Worm (Caenorhabditis elegans) whole organism, L4 larva: Measurements from ENCODE around the gene Y43F8C.5.
A peak's percentile ranks its signal among the peaks of the same experiment; 100 is the strongest.

Source experiments
- F37D6.2 ChIP-seq: sonication (generic microtip); optimal IDR thresholded peaks from 2 replicates; lab custom pipeline; 2016; ENCODE audit warnings: mild to moderate bottlenecking, missing genetic modification characterization, missing compliant biosample characterization
- F44E2.7 ChIP-seq: fragments of 200-800 bp; sonication (Bioruptor generic); IDR thresholded peaks from 2 replicates; pipeline ENCODE4 v2.1.2; 2022; ENCODE audit warnings: missing genetic modification characterization, missing compliant biosample characterization
- F49E8.2 ChIP-seq: sonication (generic microtip); optimal IDR thresholded peaks from 2 replicates; lab custom pipeline; 2016; ENCODE audit warnings: missing compliant biosample characterization, mild to moderate bottlenecking, missing genetic modification characterization, borderline replicate concordance
- Y5F2A.4 ChIP-seq: fragments of 200-800 bp; sonication (Bioruptor generic); optimal IDR thresholded peaks from 2 replicates; lab custom pipeline; 2018; ENCODE audit warnings: mild to moderate bottlenecking, missing genetic modification characterization, missing compliant biosample characterization
- Y75B8A.6 ChIP-seq: fragments of 200-800 bp; sonication (Bioruptor generic); IDR thresholded peaks from 2 replicates; pipeline ENCODE4 v1.3.6; 2022; ENCODE audit warnings: missing genetic modification reagents, missing genetic modification characterization, missing compliant biosample characterization
- aha-1 ChIP-seq: fragments of 150-350 bp; peaks from one replicate; lab custom pipeline; 2014; ENCODE audit warnings: missing biosample characterization, missing genetic modification characterization
- aly-2 ChIP-seq: sonication (generic microtip); optimal IDR thresholded peaks from 2 replicates; lab custom pipeline; 2018; ENCODE audit warnings: missing biosample characterization, missing genetic modification characterization
- ama-1 ChIP-seq: fragments of 150-350 bp; optimal IDR thresholded peaks from 2 replicates; lab custom pipeline; 2014; ENCODE audit warnings: inconsistent platforms, mixed read lengths
- ceh-28 ChIP-seq: fragments of 150-350 bp; optimal IDR thresholded peaks from 2 replicates; lab custom pipeline; 2014; ENCODE audit warnings: missing biosample characterization, missing genetic modification reagents, missing genetic modification characterization
- ceh-44 ChIP-seq: fragments of 200-800 bp; sonication (Bioruptor generic); IDR thresholded peaks from 2 replicates; pipeline ENCODE4 v1.3.6; 2022; ENCODE audit warnings: missing genetic modification reagents, missing genetic modification characterization, missing compliant biosample characterization
- ceh-82 ChIP-seq: sonication (generic microtip); optimal IDR thresholded peaks from 2 replicates; lab custom pipeline; 2017; ENCODE audit warnings: missing biosample characterization, missing genetic modification characterization
- ces-1 ChIP-seq: fragments of 150-350 bp; sonication (generic microtip); optimal IDR thresholded peaks from 4 replicates; lab custom pipeline; 2014; ENCODE audit warnings: missing biosample characterization, missing genetic modification reagents, missing genetic modification characterization
- cey-2 ChIP-seq: sonication (generic microtip); optimal IDR thresholded peaks from 3 replicates; lab custom pipeline; 2017; ENCODE audit warnings: missing genetic modification characterization, mild to moderate bottlenecking, missing compliant biosample characterization, antibody characterized with exemption, borderline replicate concordance; ENCODE audit not compliant: insufficient read depth
- daf-16 ChIP-seq, 3 experiments: sonication (generic microtip); optimal IDR thresholded peaks; 2 replicates each; lab custom pipeline; 2016 to 2017; ENCODE audit warnings: missing genetic modification characterization in 3 of 3, missing genetic modification reagents in 3 of 3, mild to moderate bottlenecking in 2 of 3, missing compliant biosample characterization in 2 of 3, missing biosample characterization in 1 of 3, moderate library complexity in 1 of 3
- daf-8 ChIP-seq: fragments of 200-800 bp; sonication (Bioruptor generic); IDR thresholded peaks from 2 replicates; pipeline ENCODE4 v1.3.6; 2022; ENCODE audit warnings: missing genetic modification characterization, missing compliant biosample characterization
- dmd-6 ChIP-seq: fragments of 200-800 bp; sonication (Bioruptor generic); IDR thresholded peaks from 2 replicates; pipeline ENCODE4 v1.3.6; 2022; ENCODE audit warnings: missing genetic modification reagents, missing genetic modification characterization, missing compliant biosample characterization
- duxl-1 ChIP-seq: sonication (generic microtip); optimal IDR thresholded peaks from 2 replicates; lab custom pipeline; 2016; ENCODE audit warnings: mild to moderate bottlenecking, missing genetic modification characterization, moderate library complexity, missing compliant biosample characterization; ENCODE audit not compliant: poor library complexity
- dve-1 ChIP-seq: sonication (generic microtip); optimal IDR thresholded peaks from 2 replicates; lab custom pipeline; 2017; ENCODE audit warnings: antibody characterized with exemption, mild to moderate bottlenecking, missing genetic modification characterization, missing compliant biosample characterization; ENCODE audit not compliant: insufficient read depth
- gei-8 ChIP-seq: fragments of 200-800 bp; sonication (Bioruptor generic); optimal IDR thresholded peaks from 2 replicates; lab custom pipeline; 2018; ENCODE audit warnings: mild to moderate bottlenecking, missing genetic modification characterization, missing compliant biosample characterization
- hlh-11 ChIP-seq: fragments of 200-800 bp; sonication (Bioruptor generic); optimal IDR thresholded peaks from 2 replicates; lab custom pipeline; 2018; ENCODE audit warnings: mild to moderate bottlenecking, missing genetic modification characterization, missing compliant biosample characterization
- lim-7 ChIP-seq: fragments of 200-800 bp; sonication (Bioruptor generic); IDR thresholded peaks from 2 replicates; pipeline ENCODE4 v1.3.6; 2022; ENCODE audit warnings: missing genetic modification characterization, missing compliant biosample characterization
- lsy-2 ChIP-seq, 2 experiments: fragments of 150-350 bp in 1 of 2; sonication (generic microtip) in 1 of 2; optimal IDR thresholded peaks; 2 replicates each; lab custom pipeline; 2014 to 2017; ENCODE audit warnings: missing biosample characterization in 2 of 2, missing genetic modification characterization in 2 of 2
- madf-5 ChIP-seq, 2 experiments: fragments of 200-800 bp; sonication (Bioruptor generic); IDR thresholded peaks; 2 replicates each; pipeline ENCODE4 v1.3.6; 2022; ENCODE audit warnings: missing compliant biosample characterization in 2 of 2, missing genetic modification characterization in 2 of 2
- mep-1 ChIP-seq: fragments of 150-350 bp; sonication (generic microtip); optimal IDR thresholded peaks from 3 replicates; lab custom pipeline; 2014; ENCODE audit warnings: missing biosample characterization, missing genetic modification characterization
- mes-2 ChIP-seq: sonication (generic microtip); optimal IDR thresholded peaks from 2 replicates; lab custom pipeline; 2016; ENCODE audit warnings: missing genotype, mild to moderate bottlenecking, missing genetic modification characterization, missing compliant biosample characterization; ENCODE audit not compliant: poor library complexity, severe bottlenecking
- mxl-3 ChIP-seq: fragments of 200-800 bp; sonication (Bioruptor generic); optimal IDR thresholded peaks from 2 replicates; lab custom pipeline; 2018; ENCODE audit warnings: mild to moderate bottlenecking, missing genetic modification characterization, missing compliant biosample characterization
- nhr-10 ChIP-seq: fragments of 150-350 bp; optimal IDR thresholded peaks from 2 replicates; lab custom pipeline; 2014; ENCODE audit warnings: missing biosample characterization, missing genetic modification characterization
- nhr-102 ChIP-seq: sonication (generic microtip); optimal IDR thresholded peaks from 2 replicates; lab custom pipeline; 2016; ENCODE audit warnings: mild to moderate bottlenecking, missing genetic modification characterization, moderate library complexity, missing compliant biosample characterization
- nhr-11 ChIP-seq: fragments of 150-350 bp; optimal IDR thresholded peaks from 2 replicates; lab custom pipeline; 2014; ENCODE audit warnings: missing biosample characterization, missing genetic modification characterization
- nhr-237 ChIP-seq: sonication (generic microtip); optimal IDR thresholded peaks from 2 replicates; lab custom pipeline; 2017; ENCODE audit warnings: missing biosample characterization, missing genetic modification characterization
- nhr-48 ChIP-seq: sonication (generic microtip); optimal IDR thresholded peaks from 2 replicates; lab custom pipeline; 2016; ENCODE audit warnings: mild to moderate bottlenecking, missing genetic modification characterization, missing compliant biosample characterization
- nhr-6 ChIP-seq: fragments of 150-350 bp; optimal IDR thresholded peaks from 2 replicates; lab custom pipeline; 2014; ENCODE audit warnings: missing biosample characterization, missing genetic modification characterization
- php-3 ChIP-seq: fragments of 200-800 bp; sonication (Bioruptor generic); IDR thresholded peaks from 2 replicates; pipeline ENCODE4 v1.3.6; 2022; ENCODE audit warnings: missing genetic modification reagents, missing genetic modification characterization, missing compliant biosample characterization
- pqm-1 ChIP-seq: sonication (generic microtip); optimal IDR thresholded peaks from 2 replicates; lab custom pipeline; 2017; ENCODE audit warnings: missing biosample characterization, missing genetic modification characterization
- rbr-2 ChIP-seq: sonication (generic microtip); optimal IDR thresholded peaks from 2 replicates; lab custom pipeline; 2016; ENCODE audit warnings: missing genotype, missing genetic modification characterization, missing compliant biosample characterization
- skn-1 ChIP-seq: fragments of 150-350 bp; optimal IDR thresholded peaks from 2 replicates; lab custom pipeline; 2014; ENCODE audit warnings: missing biosample characterization, missing genetic modification characterization
- tag-97 ChIP-seq: fragments of 200-800 bp; sonication (Bioruptor generic); IDR thresholded peaks from 2 replicates; pipeline ENCODE4 v1.3.6; 2022; ENCODE audit warnings: missing genetic modification characterization, missing compliant biosample characterization
- unc-39 ChIP-seq: sonication (generic microtip); optimal IDR thresholded peaks from 2 replicates; lab custom pipeline; 2017; ENCODE audit warnings: missing biosample characterization, missing genetic modification characterization
- unc-62 ChIP-seq, 3 experiments: fragments of 150-350 bp in 1 of 3; sonication (generic microtip); optimal IDR thresholded peaks in 2 of 3; peaks in 1 of 3; 1 replicate in 1 of 3; 2 replicates in 2 of 3; lab custom pipeline; 2014 to 2017; ENCODE audit warnings: missing biosample characterization in 3 of 3, missing genetic modification characterization in 3 of 3, missing genetic modification reagents in 3 of 3, missing genotype in 1 of 3
- zag-1 ChIP-seq: fragments of 150-350 bp; optimal IDR thresholded peaks from 2 replicates; lab custom pipeline; 2014; ENCODE audit warnings: missing biosample characterization, missing genetic modification characterization
- ztf-7 ChIP-seq: fragments of 150-350 bp; optimal IDR thresholded peaks from 2 replicates; lab custom pipeline; 2014; ENCODE audit warnings: missing biosample characterization, missing genetic modification characterization

Gene Y43F8C.5

DNA sequence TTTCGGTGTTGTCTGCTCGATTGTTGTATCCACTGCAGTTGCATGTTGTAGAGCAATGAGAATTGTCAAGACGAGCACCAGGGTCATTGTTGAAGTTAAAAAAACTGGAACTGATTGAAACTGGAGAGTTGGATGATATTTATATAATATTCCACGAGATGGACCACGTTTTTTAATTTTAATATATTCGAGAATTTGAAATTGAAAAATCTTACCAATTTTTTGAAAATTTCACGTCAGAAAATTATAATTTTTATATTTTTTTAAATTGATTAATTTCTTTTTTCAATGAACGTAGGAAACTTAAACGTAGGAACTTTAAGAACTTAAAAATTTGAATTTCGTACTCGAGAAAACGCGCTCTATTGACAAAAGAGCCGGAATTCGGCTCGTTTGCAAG lies at the start of gene Y43F8C.5:
Y43F8C.5 (minus strand) TSS at position 101 of the 400 bp plus-strand sequence.
- TF ChIP-seq rbr-2 (no peak), mxl-3 (no peak), ceh-44 (no peak), F37D6.2 (tag; lab: Kevin White, UChicago) (no peak), unc-62 (GFP tag; optimal IDR thresholded peaks at IDR 0.05 in 1 of 2; lab: Kevin White, UChicago) (no peak), unc-62 (tag; optimal IDR thresholded peaks at IDR 0.05; lab: Kevin White, UChicago) (no peak), lim-7 (GFP tag; lab: Robert Waterston, UW) (no peak), ztf-7 (no peak), hlh-11 (no peak), aly-2 (tag; lab: Kevin White, UChicago) (no peak), Y75B8A.6 (GFP tag; lab: Robert Waterston, UW) (no peak), nhr-11 (tag; lab: Kevin White, UChicago) (no peak), pqm-1 (tag; lab: Kevin White, UChicago) (no peak), zag-1 (no peak), duxl-1 (tag; lab: Kevin White, UChicago) (no peak), nhr-10 (tag; lab: Kevin White, UChicago) (no peak)
- TF ChIP-seq, all 104 proteins: peak for 0

DNA sequence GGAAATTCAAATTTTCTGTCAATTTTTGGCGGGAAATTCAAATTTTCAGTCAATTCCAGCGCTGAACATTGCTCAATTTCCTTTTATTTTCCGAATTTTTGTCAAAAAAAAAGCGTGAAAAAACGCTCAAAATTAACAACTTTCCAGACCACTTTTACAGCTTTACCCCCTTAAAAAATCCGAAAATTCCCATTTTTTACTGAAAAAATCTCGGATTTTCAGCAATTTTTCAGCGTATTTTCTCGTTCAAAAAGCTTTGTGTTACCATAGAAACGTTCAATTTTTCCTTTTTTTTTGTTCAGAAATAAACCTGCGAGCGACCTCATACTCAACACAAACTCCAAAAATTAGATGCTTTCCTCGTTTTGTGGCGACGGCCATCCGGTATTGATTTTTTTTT lies 42.1 kb upstream of the Y43F8C.5 start, which contains the start of gene mrp-7:
mrp-7 (plus strand) TSS at position 301 of the 400 bp plus-strand sequence.
- TF ChIP-seq nhr-48 (tag; lab: Kevin White, UChicago), result no peak
- no peak for TF ChIP-seq dve-1 (tag; lab: Kevin White, UChicago)
- no peak for TF ChIP-seq tag-97
- no peak for TF ChIP-seq Y75B8A.6 (GFP tag; lab: Robert Waterston, UW)
- no peak for TF ChIP-seq F49E8.2 (tag; lab: Kevin White, UChicago)
- TF ChIP-seq rbr-2, result no peak
- no peak for TF ChIP-seq lsy-2 (tag; optimal IDR thresholded peaks at IDR 0.05; lab: Kevin White, UChicago)

DNA sequence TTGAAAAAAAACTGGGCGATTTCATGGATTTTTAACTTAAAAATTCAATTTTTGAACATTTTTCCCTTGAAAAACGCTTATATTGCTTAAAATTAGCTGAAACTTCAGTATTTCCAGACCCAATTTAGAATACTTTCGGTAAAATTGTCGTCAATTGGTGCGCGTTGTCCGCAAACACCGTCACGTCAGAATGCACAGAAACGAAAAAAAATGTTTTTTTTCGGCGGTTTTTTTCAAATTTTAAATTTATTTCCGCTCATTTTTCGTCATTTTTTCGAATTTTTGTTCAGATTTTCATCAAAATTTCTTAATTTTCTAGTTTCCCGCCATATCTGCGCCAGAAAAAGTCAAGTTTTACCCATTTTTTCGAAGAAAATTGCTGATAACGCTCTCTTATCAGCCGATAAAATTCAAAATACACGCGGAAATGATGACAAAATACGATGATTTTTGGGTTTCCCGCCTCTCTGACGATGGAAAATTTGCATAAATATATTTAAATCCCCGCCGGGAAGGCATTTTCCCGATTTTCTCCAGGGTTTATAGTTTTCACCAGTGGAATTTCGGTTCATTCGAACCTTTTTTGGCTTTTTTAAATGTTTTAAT lies 41.0 kb upstream of the Y43F8C.5 start:
- no peak for TF ChIP-seq nhr-237 (tag; lab: Kevin White, UChicago)
- TF ChIP-seq mes-2 (tag; lab: Kevin White, UChicago), result peak; percentile 11
- TF ChIP-seq nhr-6 (tag; lab: Kevin White, UChicago), result no peak
- no peak for TF ChIP-seq aly-2 (tag; lab: Kevin White, UChicago)
- TF ChIP-seq gei-8 (GFP tag; lab: Kevin White, UChicago), result no peak
- no peak for TF ChIP-seq lim-7 (GFP tag; lab: Robert Waterston, UW)
- TF ChIP-seq pqm-1 (tag; lab: Kevin White, UChicago), result peak; percentile 32
- TF ChIP-seq unc-62 (GFP tag; optimal IDR thresholded peaks at IDR 0.05 in 1 of 2; lab: Kevin White, UChicago), result peak in 1 of 2 experiments; percentile 72
- no peak for TF ChIP-seq unc-62 (tag; optimal IDR thresholded peaks at IDR 0.05; lab: Kevin White, UChicago)
- TF ChIP-seq, all 104 proteins: peak for 3

DNA sequence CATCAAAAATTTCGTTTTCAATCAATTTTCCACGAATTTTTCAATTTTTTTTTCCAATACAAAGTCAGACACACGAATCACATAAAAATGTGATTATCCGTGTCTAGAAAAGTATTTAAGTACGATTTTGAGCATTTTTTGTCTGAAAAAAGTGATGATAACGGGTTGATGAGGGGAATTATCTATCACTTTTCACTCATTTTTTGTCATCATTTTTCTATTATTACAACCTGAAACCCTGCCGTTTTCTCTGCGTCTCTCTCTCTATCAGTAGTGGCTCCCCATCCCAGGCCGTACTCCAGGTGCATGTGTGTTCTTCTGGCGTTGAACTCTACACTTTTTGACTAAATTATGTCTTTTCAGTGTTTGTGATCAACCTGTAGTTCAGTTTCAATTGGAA lies 39.9 kb upstream of the Y43F8C.5 start:
- TF ChIP-seq hlh-11 (peak; percentile 66), Y5F2A.4 (no peak), ama-1 (lab: Kevin White, UChicago) (no peak), ces-1 (GFP tag; lab: Kevin White, UChicago) (no peak), mep-1 (tag; lab: Kevin White, UChicago) (peak; percentile 12), php-3 (GFP tag; lab: Robert Waterston, UW) (0 out of 2 replicates have a peak, but pooled peaks have one; percentile 7), unc-39 (no peak), daf-16 (GFP tag; optimal IDR thresholded peaks at IDR 0.05; lab: Kevin White, UChicago) (no peak), daf-16 (tag; optimal IDR thresholded peaks at IDR 0.05; lab: Kevin White, UChicago) (peak; percentile 47), aha-1 (no peak), dmd-6 (peak; percentile 64; the same call in 1 of the 2 replicates), pqm-1 (tag; lab: Kevin White, UChicago) (peak; percentile 91), aly-2 (tag; lab: Kevin White, UChicago) (no peak), skn-1 (tag; lab: Kevin White, UChicago) (no peak), ceh-82 (tag; lab: Kevin White, UChicago) (no peak), dve-1 (tag; lab: Kevin White, UChicago) (peak; percentile 43), mes-2 (tag; lab: Kevin White, UChicago) (no peak), daf-8 (GFP tag; lab: Robert Waterston, UW) (no peak), madf-5 (GFP tag; IDR thresholded peaks at IDR 0.05; lab: Robert Waterston, UW) (no peak), nhr-102 (tag; lab: Kevin White, UChicago) (peak; percentile 47), ceh-28 (tag; lab: Kevin White, UChicago) (no peak), F44E2.7 (GFP tag; lab: Robert Waterston, UW) (no peak), cey-2 (tag; lab: Kevin White, UChicago) (no peak)
